Fruit fly (Drosophila melanogaster): Measurements from ENCODE around the gene ndl.
A peak's percentile ranks its signal among the peaks of the same experiment; 100 is the strongest.

ndl gene

DNA sequence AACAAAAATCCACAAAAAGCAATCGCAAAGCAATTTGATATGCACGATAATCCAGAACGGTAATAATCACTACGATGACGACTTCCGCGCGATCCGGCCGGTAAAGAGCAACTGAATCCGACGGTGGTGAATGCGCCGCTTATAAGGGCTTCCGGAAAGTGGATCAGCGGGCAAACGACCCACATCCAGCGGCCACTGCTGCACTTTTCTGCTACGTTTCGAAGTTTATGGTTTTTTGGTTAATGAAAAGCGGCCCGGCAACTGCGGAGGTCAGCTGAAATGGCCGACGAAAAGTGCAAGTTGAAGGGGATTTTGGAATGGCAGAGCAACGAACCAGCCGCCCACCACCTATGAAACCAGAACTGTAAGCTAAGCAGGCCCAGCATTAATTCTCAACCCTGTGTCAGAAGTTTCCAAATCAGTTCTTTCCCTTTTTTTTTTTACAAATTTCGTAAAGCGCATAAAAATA is at the start of gene ndl, which contains the start of gene Rexo5:
Gene ndl, minus strand, starts transcription at position 101 of the 469 bp plus-strand sequence.
Gene Rexo5, plus strand, starts transcription at position 419 of the 469 bp plus-strand sequence.
- TF ChIP-seq CG17801 (GFP tag; optimal IDR thresholded peaks at IDR 0.05; ENCODE audit: partially characterized antibody): no peak

dm6 chr3L:6623669-6624204 is 20.6 kb upstream of the ndl start, which contains the start of gene GluRIA:
Gene GluRIA, plus strand, starts transcription at chr3L:6624032.
- TF ChIP-seq CG17801 (GFP tag; optimal IDR thresholded peaks at IDR 0.05; ENCODE audit: partially characterized antibody): no peak

- TF ChIP-seq CG17801 (GFP tag; optimal IDR thresholded peaks at IDR 0.05; ENCODE audit: partially characterized antibody): no peak
Measured at dm6 chr3L:6619060-6619459, 15.9 kb upstream of the ndl start.

- no peak for TF ChIP-seq CG17801 (GFP tag; optimal IDR thresholded peaks at IDR 0.05; ENCODE audit: partially characterized antibody)
Measured at dm6 chr3L:6615181-6615580, 12.0 kb upstream of the ndl start.

DNA sequence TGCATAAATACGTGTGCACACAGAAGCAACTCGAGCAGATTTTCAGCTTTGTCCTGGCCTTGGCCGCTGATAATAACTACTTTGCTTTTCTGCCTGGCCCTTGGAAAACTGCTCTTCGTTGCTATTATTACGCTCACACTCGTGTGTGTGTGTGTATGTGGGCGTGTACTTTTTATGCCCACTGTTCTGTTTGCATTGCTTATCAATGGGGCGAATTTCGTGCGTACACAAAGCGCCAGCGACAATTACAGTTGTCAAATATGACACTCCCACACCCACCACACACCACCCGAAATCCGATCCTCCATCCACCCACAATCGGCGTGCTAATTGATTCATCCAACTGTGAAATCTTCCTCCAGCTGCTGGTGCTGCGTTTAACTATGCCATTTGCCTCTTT is 9.5 kb upstream of the ndl start:
- TF ChIP-seq CG17801 (GFP tag; optimal IDR thresholded peaks at IDR 0.05; ENCODE audit: partially characterized antibody): no peak

DNA sequence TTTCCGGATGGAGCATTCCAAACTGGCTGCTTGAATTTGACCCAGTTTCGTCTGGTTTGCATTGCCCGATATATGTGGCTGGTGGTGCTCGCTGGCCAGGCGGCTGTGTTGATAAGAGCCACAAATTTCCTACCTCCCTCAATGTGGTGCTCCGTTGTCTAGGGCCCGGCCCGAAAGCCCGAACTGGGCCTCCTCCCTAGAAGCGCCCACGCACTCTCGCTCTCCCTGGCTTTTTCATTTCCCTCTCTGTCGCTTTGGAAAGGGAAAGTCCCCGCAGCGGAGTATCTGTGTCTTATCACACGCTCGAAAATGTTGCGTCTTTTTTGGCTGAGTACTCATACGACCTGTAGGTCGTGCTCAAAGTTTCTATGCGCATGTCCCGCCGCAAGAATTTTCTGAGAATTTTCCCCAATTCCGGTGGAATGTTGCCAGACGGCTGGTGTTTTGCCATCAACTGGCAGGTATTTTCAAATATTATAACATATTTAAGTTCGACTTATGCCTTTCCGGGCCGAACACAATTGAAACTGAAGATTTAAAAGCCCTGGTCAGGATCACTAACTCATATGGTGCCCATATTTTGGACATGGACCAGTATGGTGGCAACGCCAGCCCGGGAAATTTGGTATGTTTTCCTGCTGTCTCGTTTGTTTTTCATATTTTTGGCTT is 5.9 kb upstream of the ndl start, which contains the start of gene axed:
Gene axed, plus strand, starts transcription at position 442 of the 669 bp plus-strand sequence.
- no peak for TF ChIP-seq CG17801 (GFP tag; optimal IDR thresholded peaks at IDR 0.05; ENCODE audit: partially characterized antibody)

- TF ChIP-seq CG17801 (GFP tag; optimal IDR thresholded peaks at IDR 0.05; ENCODE audit: partially characterized antibody): no peak
Measured at dm6 chr3L:6605925-6606324, 2.8 kb upstream of the ndl start, which contains the start of gene zpg. Gene zpg, minus strand, starts transcription at chr3L:6606032.

dm6 chr3L:6589429-6590062 is 13.6 kb downstream of the ndl start, which contains the start of gene jv:
Gene jv, minus strand, starts transcription at chr3L:6589479.
- TF ChIP-seq CG17801 (GFP tag; optimal IDR thresholded peaks at IDR 0.05; ENCODE audit: partially characterized antibody): no peak

- TF ChIP-seq CG17801 (GFP tag; optimal IDR thresholded peaks at IDR 0.05; ENCODE audit: partially characterized antibody): no peak
Measured at dm6 chr3L:6577313-6577852, 25.8 kb downstream of the ndl start.

- TF ChIP-seq CG17801 (GFP tag; optimal IDR thresholded peaks at IDR 0.05; ENCODE audit: partially characterized antibody): no peak
Measured at dm6 chr3L:6576709-6577108, 26.5 kb downstream of the ndl start.

DNA sequence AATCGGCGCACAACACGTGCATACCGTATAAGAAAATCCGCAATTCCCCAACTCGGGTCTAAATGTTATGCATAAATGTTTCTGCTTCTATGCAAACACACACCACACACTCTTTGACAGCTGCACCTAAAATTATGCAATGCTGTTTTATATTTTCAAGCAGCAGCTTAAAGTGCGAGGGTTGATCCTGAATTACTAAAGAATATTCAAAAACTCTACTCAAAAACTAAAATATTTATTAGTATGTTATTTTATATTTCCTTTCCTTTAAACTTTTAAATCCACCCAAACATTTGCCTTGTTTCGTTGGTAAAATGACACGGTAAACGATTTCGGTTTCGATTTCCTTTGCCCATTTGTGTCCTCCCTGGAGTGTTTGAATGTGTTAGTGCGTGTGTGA is 42.1 kb downstream of the ndl start:
- no peak for TF ChIP-seq CG17801 (GFP tag; optimal IDR thresholded peaks at IDR 0.05; ENCODE audit: partially characterized antibody)

- TF ChIP-seq CG17801 (GFP tag; optimal IDR thresholded peaks at IDR 0.05; ENCODE audit: partially characterized antibody): no peak
Measured at dm6 chr3L:6558516-6558915, 44.6 kb downstream of the ndl start.

DNA sequence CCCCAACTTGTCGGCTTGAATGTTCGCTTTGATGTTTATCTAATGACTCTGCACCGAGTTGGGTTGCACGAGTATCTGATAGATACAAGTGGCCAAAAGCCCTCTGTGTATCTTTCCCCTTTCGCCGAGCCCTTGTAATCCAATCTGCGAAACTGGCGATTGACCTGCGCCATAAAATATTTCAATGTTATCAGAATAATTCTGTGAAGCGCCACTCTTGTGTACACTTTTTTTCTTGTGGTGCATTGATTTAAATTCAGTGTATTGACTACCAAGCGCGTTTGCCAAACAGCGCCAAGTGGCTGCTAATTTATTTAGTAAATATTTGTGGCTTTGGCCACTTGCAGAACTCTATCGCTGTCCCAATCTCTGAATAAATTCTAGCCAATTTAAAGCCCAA is 46.9 kb downstream of the ndl start:
- no peak for TF ChIP-seq CG17801 (GFP tag; optimal IDR thresholded peaks at IDR 0.05; ENCODE audit: partially characterized antibody)

DNA sequence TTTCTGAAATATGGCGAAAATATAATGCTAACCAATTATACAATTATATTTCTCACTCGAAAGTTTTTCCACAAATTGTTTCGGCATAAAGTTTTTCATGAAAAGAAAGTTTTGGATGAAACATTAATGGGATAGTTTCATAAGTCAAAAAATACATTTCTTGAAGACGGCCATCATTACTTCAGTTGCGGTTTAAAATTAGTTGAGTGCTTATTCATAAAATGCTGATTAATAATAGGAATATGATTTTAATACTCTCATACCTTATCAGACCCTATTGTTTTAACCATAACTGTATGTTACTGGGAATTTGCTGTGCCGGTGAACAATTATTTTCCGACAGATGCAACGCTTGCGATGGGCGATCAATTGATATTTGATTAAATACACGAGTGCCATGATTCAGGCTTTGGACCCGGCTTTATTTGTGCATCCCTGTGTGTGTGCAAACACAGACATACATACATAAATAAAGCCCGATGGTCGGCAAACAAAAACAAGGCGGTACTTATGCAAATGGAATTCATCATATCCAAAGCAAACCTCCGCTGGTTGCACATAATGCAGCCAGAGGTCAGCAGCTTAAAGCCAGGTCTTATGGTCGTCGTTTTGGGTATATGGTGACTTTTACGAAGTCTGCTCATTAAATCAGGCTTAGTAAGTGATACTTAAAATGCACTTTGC is 49.0 kb downstream of the ndl start:
- TF ChIP-seq CG17801 (GFP tag; optimal IDR thresholded peaks at IDR 0.05; ENCODE audit: partially characterized antibody): no peak

DNA sequence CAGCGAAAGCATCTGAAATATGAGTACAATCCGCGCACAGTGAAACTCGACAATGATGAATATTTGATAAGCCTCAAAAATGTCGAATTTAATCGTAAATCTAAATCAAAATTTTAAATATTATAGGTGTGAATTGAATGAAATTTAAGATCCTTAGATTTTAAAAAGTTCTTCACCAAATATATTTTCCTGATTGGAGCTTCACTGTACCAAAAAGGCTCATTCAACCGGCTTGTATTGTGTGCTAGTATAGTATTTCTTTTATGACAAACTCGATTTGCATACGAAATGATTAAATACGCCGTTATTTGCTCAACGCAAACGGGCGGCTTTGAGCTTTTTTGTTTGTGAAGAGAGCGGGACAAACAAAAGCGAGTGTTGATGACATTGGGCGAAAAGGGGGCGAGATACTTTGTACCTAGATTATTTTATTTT is 50.2 kb downstream of the ndl start:
- peak; percentile 94 for TF ChIP-seq CG17801 (GFP tag; optimal IDR thresholded peaks at IDR 0.05; ENCODE audit: partially characterized antibody)

All from ovary, adult (tissue).